Fruit fly (Drosophila melanogaster) whole organism, embryonic: Measurements from ENCODE around the gene Vha55.
A peak's percentile ranks its signal among the peaks of the same experiment; 100 is the strongest.

Experiments
- ATbp ChIP-seq: fragments of 200-800 bp; sonication (Bioruptor generic); optimal IDR thresholded peaks from 2 replicates; lab custom pipeline; 2017; ENCODE audit warnings: missing biosample characterization, mild to moderate bottlenecking, missing genetic modification characterization, missing genetic modification reagents
- Atf6 ChIP-seq: fragments of 200-800 bp; sonication (Bioruptor generic); IDR thresholded peaks from 2 replicates; pipeline ENCODE4 v1.3.6; 2022; ENCODE audit warnings: missing biosample characterization, missing genetic modification characterization
- Bteb2 ChIP-seq: fragments of 200-800 bp; sonication (Bioruptor generic); optimal IDR thresholded peaks from 2 replicates; lab custom pipeline; 2016; ENCODE audit warnings: missing biosample characterization, missing genetic modification characterization
- CG10147 ChIP-seq: fragments of 200-800 bp; sonication (Bioruptor generic); optimal IDR thresholded peaks from 2 replicates; lab custom pipeline; 2019; ENCODE audit warnings: missing biosample characterization, mild to moderate bottlenecking, missing genetic modification characterization, moderate library complexity
- CG10366 ChIP-seq: fragments of 200-800 bp; sonication (Bioruptor generic); IDR thresholded peaks from 2 replicates; pipeline ENCODE4 v1.3.6; 2022; ENCODE audit warnings: missing biosample characterization, missing genetic modification characterization
- CG12155 ChIP-seq: fragments of 200-800 bp; sonication (Bioruptor generic); optimal IDR thresholded peaks from 3 replicates; lab custom pipeline; 2016; ENCODE audit warnings: missing biosample characterization, missing genetic modification characterization
- CG12769 ChIP-seq: fragments of 200-800 bp; sonication (Bioruptor generic); optimal IDR thresholded peaks from 2 replicates; lab custom pipeline; 2019; ENCODE audit warnings: missing biosample characterization, mild to moderate bottlenecking, missing genetic modification characterization, moderate library complexity
- CG13894 ChIP-seq: fragments of 200-800 bp; sonication (Bioruptor generic); optimal IDR thresholded peaks from 3 replicates; lab custom pipeline; 2018; ENCODE audit warnings: missing biosample characterization, mild to moderate bottlenecking, missing genetic modification characterization, moderate library complexity
- CG15479 ChIP-seq: fragments of 200-800 bp; sonication (Bioruptor generic); optimal IDR thresholded peaks from 3 replicates; lab custom pipeline; 2019; ENCODE audit warnings: missing biosample characterization, mild to moderate bottlenecking, missing genetic modification characterization, moderate library complexity
- CG1602 ChIP-seq: fragments of 200-800 bp; sonication (Bioruptor generic); optimal IDR thresholded peaks from 3 replicates; lab custom pipeline; 2016; ENCODE audit warnings: missing biosample characterization, missing genetic modification characterization
- CG17385 ChIP-seq: fragments of 200-800 bp; sonication (Bioruptor generic); optimal IDR thresholded peaks from 3 replicates; lab custom pipeline; 2018; ENCODE audit warnings: missing biosample characterization, mild to moderate bottlenecking, missing genetic modification characterization
- CG17802 ChIP-seq: fragments of 200-800 bp; sonication (Bioruptor generic); optimal IDR thresholded peaks from 2 replicates; lab custom pipeline; 2018; ENCODE audit warnings: missing biosample characterization, mild to moderate bottlenecking, missing genetic modification characterization, moderate library complexity
- CG2202 ChIP-seq: fragments of 200-800 bp; sonication (Bioruptor generic); optimal IDR thresholded peaks from 2 replicates; lab custom pipeline; 2018; ENCODE audit warnings: missing biosample characterization, mild to moderate bottlenecking, missing genetic modification characterization
- CG33557 ChIP-seq: fragments of 200-800 bp; sonication (Bioruptor generic); optimal IDR thresholded peaks from 2 replicates; lab custom pipeline; 2019; ENCODE audit warnings: missing biosample characterization, mild to moderate bottlenecking, missing genetic modification characterization, moderate library complexity
- CG34422 ChIP-seq: fragments of 200-800 bp; sonication (Bioruptor generic); IDR thresholded peaks from 3 replicates; pipeline ENCODE4 v1.3.6; 2022; ENCODE audit warnings: missing biosample characterization, missing genetic modification characterization
- CG3995 ChIP-seq: fragments of 200-800 bp; sonication (Bioruptor generic); optimal IDR thresholded peaks from 3 replicates; lab custom pipeline; 2016; ENCODE audit warnings: missing biosample characterization, missing genetic modification characterization
- CG6813 ChIP-seq: fragments of 200-800 bp; sonication (Bioruptor generic); optimal IDR thresholded peaks from 2 replicates; lab custom pipeline; 2017; ENCODE audit warnings: missing biosample characterization, missing genetic modification characterization, mild to moderate bottlenecking, moderate library complexity, missing genetic modification reagents
- CG7928 ChIP-seq: fragments of 200-800 bp; sonication (Bioruptor generic); optimal IDR thresholded peaks from 2 replicates; lab custom pipeline; 2017; ENCODE audit warnings: missing biosample characterization, mild to moderate bottlenecking, missing genetic modification characterization
- CG7963 ChIP-seq: fragments of 200-800 bp; sonication (Bioruptor generic); IDR thresholded peaks from 3 replicates; pipeline ENCODE4 v1.3.6; 2022; ENCODE audit warnings: missing biosample characterization, missing genetic modification characterization; ENCODE audit not compliant: partially characterized antibody
- CG9727 ChIP-seq: fragments of 200-800 bp; sonication (Bioruptor generic); optimal IDR thresholded peaks from 3 replicates; lab custom pipeline; 2017; ENCODE audit warnings: missing biosample characterization, mild to moderate bottlenecking, missing genetic modification characterization
- Dref ChIP-seq: fragments of 200-800 bp; sonication (Bioruptor generic); IDR thresholded peaks from 2 replicates; pipeline ENCODE4 v1.3.6; 2022; ENCODE audit warnings: missing biosample characterization, missing genetic modification characterization
- Fer1 ChIP-seq: fragments of 200-800 bp; sonication (Bioruptor generic); optimal IDR thresholded peaks from 2 replicates; lab custom pipeline; 2017; ENCODE audit warnings: missing biosample characterization, mild to moderate bottlenecking, missing genetic modification characterization
- HmgD ChIP-seq: fragments of 200-800 bp; sonication (Bioruptor generic); optimal IDR thresholded peaks from 3 replicates; lab custom pipeline; 2016; ENCODE audit warnings: missing biosample characterization, missing genetic modification characterization
- NFAT ChIP-seq: fragments of 200-800 bp; sonication (Bioruptor generic); IDR thresholded peaks from 2 replicates; pipeline ENCODE4 v1.3.6; 2022; ENCODE audit warnings: missing biosample characterization, missing genetic modification characterization
- Nf-YC ChIP-seq: fragments of 200-800 bp; optimal IDR thresholded peaks from 3 replicates; lab custom pipeline; 2019; ENCODE audit warnings: missing biosample characterization, mild to moderate bottlenecking, missing genetic modification characterization, moderate library complexity
- Oaz ChIP-seq: fragments of 200-800 bp; sonication (Bioruptor generic); IDR thresholded peaks from 2 replicates; pipeline ENCODE4 v1.3.6; 2022; ENCODE audit warnings: missing biosample characterization, missing genetic modification characterization
- Optix ChIP-seq: fragments of 200-800 bp; sonication (Bioruptor generic); IDR thresholded peaks from 3 replicates; pipeline ENCODE4 v1.3.6; 2022; ENCODE audit warnings: missing biosample characterization, missing genetic modification characterization
- Rfx ChIP-seq: fragments of 200-800 bp; sonication (Bioruptor generic); IDR thresholded peaks from 2 replicates; pipeline ENCODE4 v1.3.6; 2022; ENCODE audit warnings: missing biosample characterization, missing genetic modification characterization
- Usf ChIP-seq: fragments of 200-800 bp; sonication (Bioruptor generic); optimal IDR thresholded peaks from 2 replicates; lab custom pipeline; 2017; ENCODE audit warnings: missing genotype, missing biosample characterization, missing genetic modification characterization
- YL-1 ChIP-seq: fragments of 200-800 bp; sonication (Bioruptor generic); optimal IDR thresholded peaks from 3 replicates; lab custom pipeline; 2017; ENCODE audit warnings: missing biosample characterization, mild to moderate bottlenecking, missing genetic modification characterization
- bcd ChIP-seq: fragments of 200-800 bp; sonication (Bioruptor generic); optimal IDR thresholded peaks from 2 replicates; lab custom pipeline; 2017; ENCODE audit warnings: missing biosample characterization, mild to moderate bottlenecking, missing genetic modification characterization
- btn ChIP-seq: fragments of 200-800 bp; sonication (Bioruptor generic); optimal IDR thresholded peaks from 2 replicates; lab custom pipeline; 2016; ENCODE audit warnings: missing biosample characterization, missing genetic modification characterization
- cas ChIP-seq: fragments of 200-800 bp; sonication (Bioruptor generic); IDR thresholded peaks from 2 replicates; pipeline ENCODE4 v1.3.6; 2022; ENCODE audit warnings: missing biosample characterization, missing genetic modification characterization
- da ChIP-seq: fragments of 200-800 bp; sonication (Bioruptor generic); optimal IDR thresholded peaks from 2 replicates; lab custom pipeline; 2016; ENCODE audit warnings: missing biosample characterization, missing genetic modification characterization
- dan ChIP-seq: fragments of 200-800 bp; sonication (Bioruptor generic); IDR thresholded peaks from 2 replicates; pipeline ENCODE4 v1.3.6; 2022; ENCODE audit warnings: missing biosample characterization, missing genetic modification characterization
- esg ChIP-seq: fragments of 200-800 bp; sonication (Bioruptor generic); conservative IDR thresholded peaks from 2 replicates; pipeline ENCODE4 v1.3.6; 2022; ENCODE audit warnings: missing biosample characterization, missing genetic modification characterization
- ewg ChIP-seq: fragments of 200-800 bp; sonication (Bioruptor generic); optimal IDR thresholded peaks from 3 replicates; lab custom pipeline; 2017; ENCODE audit warnings: mild to moderate bottlenecking, missing biosample characterization, missing genetic modification reagents, missing genetic modification characterization
- eyg ChIP-seq: fragments of 200-800 bp; sonication (Bioruptor generic); optimal IDR thresholded peaks from 3 replicates; lab custom pipeline; 2016; ENCODE audit warnings: missing biosample characterization, missing genetic modification characterization
- ftz-f1 ChIP-seq: fragments of 200-800 bp; sonication (Bioruptor generic); optimal IDR thresholded peaks from 2 replicates; lab custom pipeline; 2016; ENCODE audit warnings: missing biosample characterization, missing genetic modification characterization
- gsb ChIP-seq: fragments of 200-800 bp; sonication (Bioruptor generic); IDR thresholded peaks from 2 replicates; pipeline ENCODE4 v1.3.6; 2022; ENCODE audit warnings: missing biosample characterization, missing genetic modification characterization
- odd ChIP-seq: fragments of 200-800 bp; sonication (Bioruptor generic); optimal IDR thresholded peaks from 2 replicates; lab custom pipeline; 2017; ENCODE audit warnings: missing biosample characterization, mild to moderate bottlenecking, missing genetic modification characterization
- pfk ChIP-seq: fragments of 200-800 bp; sonication (Bioruptor generic); optimal IDR thresholded peaks from 2 replicates; lab custom pipeline; 2018; ENCODE audit warnings: missing biosample characterization, mild to moderate bottlenecking, missing genetic modification characterization, moderate library complexity
- pros ChIP-seq: fragments of 200-800 bp; sonication (Bioruptor generic); optimal IDR thresholded peaks from 3 replicates; lab custom pipeline; 2019; ENCODE audit warnings: missing biosample characterization, mild to moderate bottlenecking, missing genetic modification characterization, moderate library complexity
- ranshi ChIP-seq: fragments of 200-800 bp; sonication (Bioruptor generic); IDR thresholded peaks from 2 replicates; pipeline ENCODE4 v1.3.6; 2022; ENCODE audit warnings: missing biosample characterization, missing genetic modification characterization
- row ChIP-seq: fragments of 200-800 bp; sonication (Bioruptor generic); IDR thresholded peaks from 3 replicates; pipeline ENCODE4 v1.3.6; 2022; ENCODE audit warnings: missing biosample characterization, missing genetic modification characterization
- salm ChIP-seq: fragments of 200-800 bp; sonication (Bioruptor generic); optimal IDR thresholded peaks from 2 replicates; lab custom pipeline; 2018; ENCODE audit warnings: missing biosample characterization, mild to moderate bottlenecking, missing genetic modification characterization
- slou ChIP-seq: fragments of 200-800 bp; sonication (Bioruptor generic); optimal IDR thresholded peaks from 3 replicates; lab custom pipeline; 2016; ENCODE audit warnings: missing biosample characterization, missing genetic modification characterization
- slp2 ChIP-seq: fragments of 200-800 bp; sonication (Bioruptor generic); optimal IDR thresholded peaks from 2 replicates; lab custom pipeline; 2016; ENCODE audit warnings: missing biosample characterization, missing genetic modification characterization
- sob ChIP-seq: fragments of 200-800 bp; sonication (Bioruptor generic); IDR thresholded peaks from 2 replicates; pipeline ENCODE4 v1.3.6; 2022; ENCODE audit warnings: missing biosample characterization, missing genetic modification characterization
- tna ChIP-seq: fragments of 200-800 bp; sonication (Bioruptor generic); IDR thresholded peaks from 2 replicates; pipeline ENCODE4 v1.3.6; 2022; ENCODE audit warnings: missing biosample characterization, missing genetic modification characterization; ENCODE audit not compliant: partially characterized antibody
- twi ChIP-seq: fragments of 200-800 bp; optimal IDR thresholded peaks from 2 replicates; lab custom pipeline; 2019; ENCODE audit warnings: missing biosample characterization, mild to moderate bottlenecking, missing genetic modification characterization, moderate library complexity
- vnd ChIP-seq: fragments of 200-800 bp; sonication (Bioruptor generic); IDR thresholded peaks from 3 replicates; pipeline ENCODE4 v1.3.6; 2022; ENCODE audit warnings: missing biosample characterization, missing genetic modification characterization; ENCODE audit not compliant: partially characterized antibody

Gene Vha55

DNA sequence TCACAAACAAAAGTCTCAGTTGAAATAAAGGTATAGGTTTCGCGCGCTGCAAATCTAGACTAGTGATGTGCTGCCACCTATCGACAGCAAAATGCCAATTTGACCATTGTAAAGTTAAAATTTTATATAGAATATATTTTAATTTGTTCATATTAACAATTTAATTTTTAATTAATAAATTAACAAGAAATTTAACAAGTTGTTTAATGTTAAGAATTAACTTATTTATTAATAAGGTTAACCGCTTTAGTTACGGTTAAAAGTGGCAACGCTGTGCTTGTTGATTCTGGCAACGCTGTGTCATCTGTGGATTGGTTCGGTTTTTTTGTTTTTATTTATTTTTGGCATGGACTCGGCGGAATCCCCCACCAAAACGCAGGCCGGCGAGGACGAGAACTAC, 2.7 kb upstream of the Vha55 start, which contains the start of gene Not10 (continued):
- TF ChIP-seq CG2202 (tag; lab: Kevin White, UChicago) (no peak), HmgD (GFP tag; lab: Kevin White, UChicago) (no peak), eyg (GFP tag; lab: Kevin White, UChicago) (no peak), CG17802 (tag; lab: Kevin White, UChicago) (no peak), Usf (GFP tag; lab: Kevin White, UChicago) (no peak), sob (GFP tag; lab: Robert Waterston, UW) (0 out of 2 replicates have a peak, but pooled peaks have one; percentile 43), Nf-YC (tag; lab: Kevin White, UChicago) (no peak), vnd (GFP tag; lab: Robert Waterston, UW) (peak; percentile 63; the same call in 2 of the 3 replicates), bcd (GFP tag; lab: Kevin White, UChicago) (peak; percentile 23), CG10147 (no peak), CG13894 (no peak), da (GFP tag; lab: Kevin White, UChicago) (no peak), CG3995 (GFP tag; lab: Kevin White, UChicago) (no peak), CG1602 (GFP tag; lab: Kevin White, UChicago) (peak; percentile 41), ewg (no peak), CG9727 (GFP tag; lab: Kevin White, UChicago) (no peak), CG15479 (GFP tag; lab: Kevin White, UChicago) (no peak), ranshi (GFP tag; lab: Robert Waterston, UW) (no peak), tna (GFP tag; lab: Robert Waterston, UW) (no peak), gsb (GFP tag; lab: Robert Waterston, UW) (no peak), Fer1 (GFP tag; lab: Kevin White, UChicago) (no peak), salm (tag; lab: Kevin White, UChicago) (no peak), CG10366 (GFP tag; lab: Robert Waterston, UW) (no peak), CG7928 (GFP tag; lab: Kevin White, UChicago) (no peak), odd (GFP tag; lab: Kevin White, UChicago) (no peak), CG6813 (no peak), ATbp (GFP tag; lab: Kevin White, UChicago) (no peak), Dref (GFP tag; lab: Robert Waterston, UW) (0 out of 2 replicates have a peak, but pooled peaks have one; percentile 31), Bteb2 (GFP tag; lab: Kevin White, UChicago) (no peak), slp2 (GFP tag; lab: Kevin White, UChicago) (no peak), pros (GFP tag; lab: Kevin White, UChicago) (no peak), ftz-f1 (GFP tag; lab: Kevin White, UChicago) (no peak), btn (GFP tag; lab: Kevin White, UChicago) (no peak), CG7963 (GFP tag; lab: Robert Waterston, UW) (no peak), CG17385 (GFP tag; lab: Kevin White, UChicago) (no peak), esg (no peak; the same call in 1 of the 2 replicates), YL-1 (GFP tag; lab: Kevin White, UChicago) (peak; percentile 51), CG12769 (tag; lab: Kevin White, UChicago) (no peak), twi (peak; percentile 14), pfk (GFP tag; lab: Kevin White, UChicago) (no peak), row (GFP tag; lab: Robert Waterston, UW) (peak; percentile 79), cas (GFP tag; lab: Robert Waterston, UW) (no peak), slou (no peak), CG12155 (GFP tag; lab: Kevin White, UChicago) (peak; percentile 38), CG33557 (peak; percentile 10), Oaz (GFP tag; lab: Robert Waterston, UW) (no peak), Rfx (peak; percentile 52), dan (no peak), Optix (no peak), Atf6 (GFP tag; lab: Robert Waterston, UW) (no peak), CG34422 (no peak), NFAT (GFP tag; lab: Robert Waterston, UW) (no peak)
